Fruit fly (Drosophila melanogaster) whole organism, embryonic: ENCODE data around the gene synr.

Experiments
- Abd-B ChIP-seq: fragments of 200-800 bp; sonication (Bioruptor generic); optimal IDR thresholded peaks from 2 replicates; lab custom pipeline; 2018; ENCODE audit warnings: missing biosample characterization, mild to moderate bottlenecking, missing genetic modification characterization, moderate library complexity
- CG10147 ChIP-seq: fragments of 200-800 bp; sonication (Bioruptor generic); optimal IDR thresholded peaks from 2 replicates; lab custom pipeline; 2019; ENCODE audit warnings: missing biosample characterization, mild to moderate bottlenecking, missing genetic modification characterization, moderate library complexity
- CG10274 ChIP-seq: fragments of 200-800 bp; sonication (Bioruptor generic); optimal IDR thresholded peaks from 3 replicates; lab custom pipeline; 2017; ENCODE audit warnings: missing biosample characterization, mild to moderate bottlenecking, missing genetic modification characterization
- CG11085 ChIP-seq: fragments of 200-800 bp; sonication (Bioruptor generic); IDR thresholded peaks from 2 replicates; pipeline ENCODE4 v1.3.6; 2022; ENCODE audit warnings: missing biosample characterization, missing genetic modification characterization
- CG11398 ChIP-seq: fragments of 200-800 bp; sonication (Bioruptor generic); optimal IDR thresholded peaks from 2 replicates; lab custom pipeline; 2016; ENCODE audit warnings: missing biosample characterization, missing genetic modification characterization
- CG11504 ChIP-seq: fragments of 200-800 bp; sonication (Bioruptor generic); optimal IDR thresholded peaks from 3 replicates; lab custom pipeline; 2019; ENCODE audit warnings: missing biosample characterization, mild to moderate bottlenecking, missing genetic modification characterization, moderate library complexity
- CG11696 ChIP-seq: fragments of 200-800 bp; sonication (Bioruptor generic); IDR thresholded peaks from 2 replicates; pipeline ENCODE4 v1.3.6; 2022; ENCODE audit warnings: missing biosample characterization, missing genetic modification characterization
- CG12659 ChIP-seq: fragments of 200-800 bp; sonication (Bioruptor generic); optimal IDR thresholded peaks from 3 replicates; lab custom pipeline; 2017; ENCODE audit warnings: mild to moderate bottlenecking, missing biosample characterization, missing genetic modification reagents, missing genetic modification characterization
- CG13624 ChIP-seq: fragments of 200-800 bp; sonication (Bioruptor generic); optimal IDR thresholded peaks from 2 replicates; lab custom pipeline; 2016; ENCODE audit warnings: missing biosample characterization, missing genetic modification characterization
- CG14965 ChIP-seq: fragments of 200-800 bp; sonication (Bioruptor generic); optimal IDR thresholded peaks from 2 replicates; lab custom pipeline; 2016; ENCODE audit warnings: missing biosample characterization, missing genetic modification characterization, borderline replicate concordance
- CG1603 ChIP-seq: fragments of 200-800 bp; sonication (Bioruptor generic); optimal IDR thresholded peaks from 2 replicates; lab custom pipeline; 2019; ENCODE audit warnings: missing biosample characterization, mild to moderate bottlenecking, missing genetic modification characterization, moderate library complexity
- CG17359 ChIP-seq: fragments of 200-800 bp; sonication (Bioruptor generic); optimal IDR thresholded peaks from 3 replicates; lab custom pipeline; 2018; ENCODE audit warnings: missing biosample characterization, mild to moderate bottlenecking, missing genetic modification characterization, moderate library complexity
- CG2875 ChIP-seq: fragments of 200-800 bp; sonication (Bioruptor generic); optimal IDR thresholded peaks from 2 replicates; lab custom pipeline; 2017; ENCODE audit warnings: missing biosample characterization, mild to moderate bottlenecking, missing genetic modification characterization, missing genetic modification reagents
- CG3838 ChIP-seq: fragments of 200-800 bp; sonication (Bioruptor generic); optimal IDR thresholded peaks from 3 replicates; lab custom pipeline; 2016; ENCODE audit warnings: missing biosample characterization, missing genetic modification characterization
- CG43689 ChIP-seq: fragments of 200-800 bp; sonication (Bioruptor generic); IDR thresholded peaks from 2 replicates; pipeline ENCODE4 v1.3.6; 2022; ENCODE audit warnings: missing biosample characterization, missing genetic modification characterization
- CG5180 ChIP-seq: fragments of 200-800 bp; sonication (Bioruptor generic); optimal IDR thresholded peaks from 3 replicates; lab custom pipeline; 2017; ENCODE audit warnings: missing biosample characterization, missing genetic modification characterization, mild to moderate bottlenecking, moderate library complexity, missing genetic modification reagents
- CG5953 ChIP-seq: fragments of 200-800 bp; sonication (Bioruptor generic); IDR thresholded peaks from 2 replicates; pipeline ENCODE4 v1.3.6; 2022; ENCODE audit warnings: missing biosample characterization, missing genetic modification characterization
- CG6683 ChIP-seq: fragments of 200-800 bp; sonication (Bioruptor generic); optimal IDR thresholded peaks from 2 replicates; lab custom pipeline; 2017; ENCODE audit warnings: missing biosample characterization, mild to moderate bottlenecking, missing genetic modification characterization, missing genetic modification reagents
- CG7963 ChIP-seq: fragments of 200-800 bp; sonication (Bioruptor generic); IDR thresholded peaks from 3 replicates; pipeline ENCODE4 v1.3.6; 2022; ENCODE audit warnings: missing biosample characterization, missing genetic modification characterization; ENCODE audit not compliant: partially characterized antibody
- CG8281 ChIP-seq: fragments of 200-800 bp; sonication (Bioruptor generic); optimal IDR thresholded peaks from 2 replicates; lab custom pipeline; 2018; ENCODE audit warnings: missing biosample characterization, mild to moderate bottlenecking, missing genetic modification characterization, moderate library complexity
- CG8765 ChIP-seq: fragments of 200-800 bp; sonication (Bioruptor generic); IDR thresholded peaks from 2 replicates; pipeline ENCODE4 v1.3.6; 2022; ENCODE audit warnings: missing biosample characterization, missing genetic modification characterization
- CrebB ChIP-seq: fragments of 200-800 bp; sonication (Bioruptor generic); optimal IDR thresholded peaks from 3 replicates; lab custom pipeline; 2018; ENCODE audit warnings: missing biosample characterization, mild to moderate bottlenecking, missing genetic modification characterization
- Dbx ChIP-seq: fragments of 200-800 bp; sonication (Bioruptor generic); IDR thresholded peaks from 3 replicates; pipeline ENCODE4 v1.3.6; 2022; ENCODE audit warnings: missing biosample characterization, missing genetic modification characterization
- Deaf1 ChIP-seq: fragments of 200-800 bp; optimal IDR thresholded peaks from 3 replicates; lab custom pipeline; 2019; ENCODE audit warnings: missing biosample characterization, mild to moderate bottlenecking, missing genetic modification characterization, moderate library complexity
- Dfd ChIP-seq, 2 experiments: fragments of >200 bp; optimal IDR thresholded peaks; 2 replicates each; lab custom pipeline; 2017; ENCODE audit warnings: missing biosample characterization in 2 of 2, missing genetic modification characterization in 2 of 2
- Eip74EF ChIP-seq, 2 experiments: fragments of 200-800 bp in 1 of 2; fragments of >200 bp in 1 of 2; sonication (Bioruptor generic) in 1 of 2; optimal IDR thresholded peaks; 2 replicates each; lab custom pipeline; 2017 to 2019; ENCODE audit warnings: missing biosample characterization in 2 of 2, missing genetic modification characterization in 2 of 2, mild to moderate bottlenecking in 1 of 2, moderate library complexity in 1 of 2
- GATAe ChIP-seq: fragments of 200-800 bp; sonication (Bioruptor generic); conservative IDR thresholded peaks from 2 replicates; pipeline ENCODE4 v1.3.6; 2022; ENCODE audit warnings: missing biosample characterization, missing genetic modification characterization
- Hand ChIP-seq: fragments of 200-800 bp; sonication (Bioruptor generic); optimal IDR thresholded peaks from 2 replicates; lab custom pipeline; 2017; ENCODE audit warnings: mild to moderate bottlenecking, missing biosample characterization, missing genetic modification reagents, missing genetic modification characterization
- HmgZ ChIP-seq: fragments of 200-800 bp; sonication (Bioruptor generic); optimal IDR thresholded peaks from 2 replicates; lab custom pipeline; 2018; ENCODE audit warnings: missing biosample characterization, mild to moderate bottlenecking, missing genetic modification characterization
- Hsf ChIP-seq: fragments of 200-800 bp; sonication (Bioruptor generic); optimal IDR thresholded peaks from 3 replicates; lab custom pipeline; 2016; ENCODE audit warnings: missing biosample characterization, missing genetic modification characterization
- Kr ChIP-seq: fragments of 200-800 bp; sonication (Bioruptor generic); optimal IDR thresholded peaks from 2 replicates; lab custom pipeline; 2017; ENCODE audit warnings: missing biosample characterization, mild to moderate bottlenecking, missing genetic modification characterization
- Sin3A ChIP-seq: fragments of >200 bp; optimal IDR thresholded peaks from 2 replicates; lab custom pipeline; 2018
- Ssrp ChIP-seq: fragments of 200-800 bp; sonication (Bioruptor generic); optimal IDR thresholded peaks from 2 replicates; lab custom pipeline; 2018; ENCODE audit warnings: missing biosample characterization, mild to moderate bottlenecking, missing genetic modification characterization, moderate library complexity
- Vsx1 ChIP-seq: fragments of 200-800 bp; sonication (Bioruptor generic); optimal IDR thresholded peaks from 2 replicates; lab custom pipeline; 2017; ENCODE audit warnings: missing biosample characterization, mild to moderate bottlenecking, missing genetic modification characterization, missing genetic modification reagents
- Xbp1 ChIP-seq: fragments of 200-800 bp; sonication (Bioruptor generic); optimal IDR thresholded peaks from 3 replicates; lab custom pipeline; 2016; ENCODE audit warnings: missing biosample characterization, mild to moderate bottlenecking, missing genetic modification characterization
- YL-1 ChIP-seq: fragments of 200-800 bp; sonication (Bioruptor generic); optimal IDR thresholded peaks from 3 replicates; lab custom pipeline; 2017; ENCODE audit warnings: missing biosample characterization, mild to moderate bottlenecking, missing genetic modification characterization
- crc ChIP-seq: fragments of 200-800 bp; sonication (Bioruptor generic); optimal IDR thresholded peaks from 2 replicates; lab custom pipeline; 2016; ENCODE audit warnings: missing biosample characterization, missing genetic modification characterization
- cwo ChIP-seq: fragments of 200-800 bp; sonication (Bioruptor generic); optimal IDR thresholded peaks from 3 replicates; lab custom pipeline; 2017; ENCODE audit warnings: missing biosample characterization, missing genetic modification characterization, mild to moderate bottlenecking, moderate library complexity, missing genetic modification reagents
- fd102C ChIP-seq: fragments of 200-800 bp; sonication (Bioruptor generic); optimal IDR thresholded peaks from 2 replicates; lab custom pipeline; 2018; ENCODE audit warnings: missing biosample characterization, mild to moderate bottlenecking, missing genetic modification characterization, moderate library complexity
- grau ChIP-seq: fragments of 200-800 bp; optimal IDR thresholded peaks from 3 replicates; lab custom pipeline; 2019; ENCODE audit warnings: missing biosample characterization, mild to moderate bottlenecking, missing genetic modification characterization, moderate library complexity
- hb ChIP-seq: fragments of 200-800 bp; sonication (Bioruptor generic); IDR thresholded peaks from 3 replicates; pipeline ENCODE4 v1.3.6; 2022; ENCODE audit warnings: missing biosample characterization, missing genetic modification characterization; ENCODE audit not compliant: partially characterized antibody
- lab ChIP-seq: fragments of 200-800 bp; sonication (Bioruptor generic); optimal IDR thresholded peaks from 3 replicates; lab custom pipeline; 2017; ENCODE audit warnings: missing biosample characterization, missing genetic modification characterization, mild to moderate bottlenecking, moderate library complexity, missing genetic modification reagents
- row ChIP-seq: fragments of 200-800 bp; sonication (Bioruptor generic); IDR thresholded peaks from 3 replicates; pipeline ENCODE4 v1.3.6; 2022; ENCODE audit warnings: missing biosample characterization, missing genetic modification characterization
- slbo ChIP-seq: fragments of 200-800 bp; sonication (Bioruptor generic); IDR thresholded peaks from 2 replicates; pipeline ENCODE4 v1.3.6; 2022; ENCODE audit warnings: missing biosample characterization, missing genetic modification characterization
- ttk ChIP-seq: fragments of 200-800 bp; sonication (Bioruptor generic); IDR thresholded peaks from 2 replicates; pipeline ENCODE4 v2.1.2; 2022; ENCODE audit warnings: missing biosample characterization, missing genetic modification characterization
- tx ChIP-seq: fragments of 200-800 bp; sonication (Bioruptor generic); optimal IDR thresholded peaks from 2 replicates; lab custom pipeline; 2016; ENCODE audit warnings: missing biosample characterization, missing genetic modification characterization
- zfh1 ChIP-seq: fragments of 200-800 bp; sonication (Bioruptor generic); IDR thresholded peaks from 3 replicates; pipeline ENCODE4 v1.3.6; 2022; ENCODE audit warnings: missing biosample characterization, missing genetic modification characterization

The synr gene

DNA sequence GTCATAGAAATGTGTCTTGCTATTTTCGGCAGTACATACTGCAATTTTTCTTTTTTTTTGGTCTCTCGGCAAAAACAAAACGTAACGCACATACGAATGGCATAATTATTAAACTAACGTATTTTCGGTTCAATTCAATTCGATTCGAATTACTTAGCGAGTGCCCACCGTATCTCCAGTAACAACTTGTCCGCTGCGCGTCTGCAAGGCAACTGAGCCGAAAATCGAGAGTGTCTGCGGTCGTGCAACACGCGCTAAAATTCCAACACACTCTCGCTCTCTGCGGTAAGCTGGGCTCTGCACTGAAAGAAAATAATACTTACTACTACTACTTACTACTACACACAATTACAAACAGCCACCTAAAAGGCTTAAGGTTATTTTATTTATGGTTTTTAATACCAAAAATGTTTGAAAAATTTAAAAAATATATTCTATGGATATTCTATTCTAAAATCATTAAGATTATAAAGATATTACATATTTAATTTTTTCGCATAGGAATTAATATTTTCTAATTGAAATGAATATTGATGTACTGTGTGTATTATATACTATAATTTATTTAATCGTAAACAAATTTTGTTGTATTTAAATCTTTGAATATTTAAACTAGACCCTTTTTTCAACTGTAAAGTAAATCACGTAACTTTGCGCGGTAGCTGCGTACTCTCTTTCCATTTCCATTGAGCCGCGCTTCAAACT lies 35.8 kb upstream of the synr start, which contains the start of gene snsl (continued):
- no peak for TF ChIP-seq HmgZ
- TF ChIP-seq row (GFP tag; lab: Robert Waterston, UW), result peak; percentile 67
- no peak for TF ChIP-seq CG3838
- TF ChIP-seq CG8281 (tag; lab: Kevin White, UChicago), result peak; percentile 41
- TF ChIP-seq Dbx (GFP tag; lab: Robert Waterston, UW), result 0 out of 3 replicates have a peak, but pooled peaks have one; percentile 14
- no peak for TF ChIP-seq CG11696 (GFP tag; lab: Robert Waterston, UW)
- TF ChIP-seq grau, result peak; percentile 77
- TF ChIP-seq Kr (GFP tag; lab: Kevin White, UChicago), result no peak
- peak; percentile 32 for TF ChIP-seq CG1603 (tag; lab: Kevin White, UChicago)
- TF ChIP-seq ttk (GFP tag; lab: Robert Waterston, UW), result 0 out of 2 replicates have a peak, but pooled peaks have one; percentile 32
- TF ChIP-seq CG7963, result no peak
- no peak for TF ChIP-seq CG11398 (GFP tag; lab: Kevin White, UChicago)
- TF ChIP-seq lab (GFP tag; lab: Kevin White, UChicago), result peak; percentile 56
- no peak for TF ChIP-seq Abd-B (GFP tag; lab: Kevin White, UChicago)
- peak; percentile 49 for TF ChIP-seq CG5180
- no peak for TF ChIP-seq tx (GFP tag; lab: Kevin White, UChicago)
- no peak for TF ChIP-seq Hand (GFP tag; lab: Kevin White, UChicago)
- no peak for TF ChIP-seq fd102C (GFP tag; lab: Kevin White, UChicago)
- TF ChIP-seq CG5953, result 0 out of 2 replicates have a peak, but pooled peaks have one; percentile 45
- TF ChIP-seq Xbp1 (GFP tag; lab: Kevin White, UChicago), result peak; percentile 47
- peak; percentile 59 for TF ChIP-seq Deaf1
- no peak for TF ChIP-seq crc (GFP tag; lab: Kevin White, UChicago)
- no peak for TF ChIP-seq zfh1
- peak; percentile 70 for TF ChIP-seq CG17359 (tag; lab: Kevin White, UChicago)
- TF ChIP-seq CG8765, result no peak
- TF ChIP-seq Hsf (GFP tag; lab: Kevin White, UChicago), result no peak
- no peak for TF ChIP-seq Vsx1 (GFP tag; lab: Kevin White, UChicago)
- TF ChIP-seq CrebB, result no peak
- no peak for TF ChIP-seq GATAe (GFP tag; lab: Robert Waterston, UW)
- TF ChIP-seq Sin3A, result no peak
- TF ChIP-seq CG11085, result no peak
- TF ChIP-seq slbo (GFP tag; lab: Robert Waterston, UW), result peak; percentile 29; the same call in 1 of the 2 replicates
- TF ChIP-seq CG43689, result no peak
- TF ChIP-seq CG6683 (GFP tag; lab: Kevin White, UChicago), result peak; percentile 19
- TF ChIP-seq cwo (GFP tag; lab: Kevin White, UChicago), result peak; percentile 32
- TF ChIP-seq Ssrp (tag; lab: Kevin White, UChicago), result peak; percentile 62
- TF ChIP-seq CG14965 (GFP tag; lab: Kevin White, UChicago), result no peak
- peak; percentile 10 for TF ChIP-seq CG2875 (GFP tag; lab: Kevin White, UChicago)
- TF ChIP-seq Eip74EF (GFP tag; optimal IDR thresholded peaks at IDR 0.05; lab: Kevin White, UChicago), result peak in 1 of 2 experiments; percentile 85
- no peak for TF ChIP-seq CG10274 (GFP tag; lab: Kevin White, UChicago)
- TF ChIP-seq CG11504, result peak; percentile 90
- TF ChIP-seq Dfd (GFP tag; optimal IDR thresholded peaks at IDR 0.05; lab: Kevin White, UChicago), result no peak
- TF ChIP-seq CG12659 (GFP tag; lab: Kevin White, UChicago), result peak; percentile 77
- peak; percentile 53 for TF ChIP-seq CG10147 (GFP tag; lab: Kevin White, UChicago)
- TF ChIP-seq YL-1 (GFP tag; lab: Kevin White, UChicago), result no peak
- TF ChIP-seq hb (GFP tag; lab: Robert Waterston, UW), result no peak
- no peak for TF ChIP-seq CG13624
